Worm (Caenorhabditis elegans) whole organism, L4 larva: ENCODE measurements around the gene srw-101.
A peak's percentile ranks its signal among the peaks of the same experiment; 100 is the strongest.

Experiments
- D1046.2 ChIP-seq: fragments of 200-800 bp; sonication (Bioruptor generic); IDR thresholded peaks from 2 replicates; pipeline ENCODE4 v1.3.6; 2022; ENCODE audit warnings: missing genetic modification characterization, missing compliant biosample characterization
- F10B5.3 ChIP-seq: sonication (generic microtip); optimal IDR thresholded peaks from 2 replicates; lab custom pipeline; 2016; ENCODE audit warnings: mild to moderate bottlenecking, missing genetic modification characterization, missing compliant biosample characterization
- F44E2.7 ChIP-seq: fragments of 200-800 bp; sonication (Bioruptor generic); IDR thresholded peaks from 2 replicates; pipeline ENCODE4 v2.1.2; 2022; ENCODE audit warnings: missing genetic modification characterization, missing compliant biosample characterization
- F49E8.2 ChIP-seq: sonication (generic microtip); optimal IDR thresholded peaks from 2 replicates; lab custom pipeline; 2016; ENCODE audit warnings: missing compliant biosample characterization, mild to moderate bottlenecking, missing genetic modification characterization, borderline replicate concordance
- R02D3.7 ChIP-seq: fragments of 150-350 bp; sonication (generic microtip); optimal IDR thresholded peaks from 3 replicates; lab custom pipeline; 2014; ENCODE audit warnings: missing biosample characterization, missing genetic modification characterization
- T20F7.1 ChIP-seq: fragments of 200-800 bp; sonication (Bioruptor generic); optimal IDR thresholded peaks from 2 replicates; lab custom pipeline; 2018; ENCODE audit warnings: mild to moderate bottlenecking, missing genetic modification characterization, missing compliant biosample characterization
- T26A8.4 ChIP-seq: fragments of 200-800 bp; sonication (Bioruptor generic); IDR thresholded peaks from 2 replicates; pipeline ENCODE4 v1.3.6; 2022; ENCODE audit warnings: missing genetic modification characterization, missing compliant biosample characterization
- Y105C5A.15 ChIP-seq: fragments of 200-800 bp; sonication (Bioruptor generic); IDR thresholded peaks from 2 replicates; pipeline ENCODE4 v1.3.6; 2022; ENCODE audit warnings: missing genetic modification characterization, missing compliant biosample characterization
- ZK337.2 ChIP-seq: fragments of 200-800 bp; sonication (Bioruptor generic); IDR thresholded peaks from 2 replicates; pipeline ENCODE4 v1.3.6; 2022; ENCODE audit warnings: missing genetic modification reagents, missing genetic modification characterization, missing compliant biosample characterization
- ZK546.5 ChIP-seq, 2 experiments: sonication (generic microtip); optimal IDR thresholded peaks; 2 replicates each; lab custom pipeline; 2017; ENCODE audit warnings: missing biosample characterization in 2 of 2, missing genetic modification characterization in 2 of 2
- aha-1 ChIP-seq: fragments of 150-350 bp; peaks from one replicate; lab custom pipeline; 2014; ENCODE audit warnings: missing biosample characterization, missing genetic modification characterization
- ama-1 ChIP-seq: fragments of 150-350 bp; optimal IDR thresholded peaks from 2 replicates; lab custom pipeline; 2014; ENCODE audit warnings: inconsistent platforms, mixed read lengths
- arid-1 ChIP-seq: fragments of 200-800 bp; sonication (Bioruptor generic); conservative IDR thresholded peaks from 2 replicates; pipeline ENCODE4 v1.3.6; 2022; ENCODE audit warnings: missing genetic modification reagents, missing genetic modification characterization, missing compliant biosample characterization
- ceh-20 ChIP-seq: fragments of 200-800 bp; sonication (Bioruptor generic); IDR thresholded peaks from 2 replicates; pipeline ENCODE4 v1.3.6; 2022; ENCODE audit warnings: missing genetic modification reagents, missing genetic modification characterization, missing compliant biosample characterization
- ceh-82 ChIP-seq: sonication (generic microtip); optimal IDR thresholded peaks from 2 replicates; lab custom pipeline; 2017; ENCODE audit warnings: missing biosample characterization, missing genetic modification characterization
- daf-8 ChIP-seq: fragments of 200-800 bp; sonication (Bioruptor generic); IDR thresholded peaks from 2 replicates; pipeline ENCODE4 v1.3.6; 2022; ENCODE audit warnings: missing genetic modification characterization, missing compliant biosample characterization
- dmd-6 ChIP-seq: fragments of 200-800 bp; sonication (Bioruptor generic); IDR thresholded peaks from 2 replicates; pipeline ENCODE4 v1.3.6; 2022; ENCODE audit warnings: missing genetic modification reagents, missing genetic modification characterization, missing compliant biosample characterization
- dmd-8 ChIP-seq: fragments of 200-800 bp; sonication (Bioruptor generic); IDR thresholded peaks from 2 replicates; pipeline ENCODE4 v1.3.6; 2022; ENCODE audit warnings: missing genetic modification characterization, missing compliant biosample characterization
- dmd-9 ChIP-seq: fragments of 200-800 bp; sonication (Bioruptor generic); IDR thresholded peaks from 2 replicates; pipeline ENCODE4 v1.3.6; 2022; ENCODE audit warnings: missing genetic modification reagents, missing genetic modification characterization, missing compliant biosample characterization
- dpl-1 ChIP-seq: fragments of 150-350 bp; optimal IDR thresholded peaks from 2 replicates; lab custom pipeline; 2014; ENCODE audit warnings: missing biosample characterization, missing genetic modification reagents, missing genetic modification characterization
- duxl-1 ChIP-seq: sonication (generic microtip); optimal IDR thresholded peaks from 2 replicates; lab custom pipeline; 2016; ENCODE audit warnings: mild to moderate bottlenecking, missing genetic modification characterization, moderate library complexity, missing compliant biosample characterization; ENCODE audit not compliant: poor library complexity
- dve-1 ChIP-seq: sonication (generic microtip); optimal IDR thresholded peaks from 2 replicates; lab custom pipeline; 2017; ENCODE audit warnings: antibody characterized with exemption, mild to moderate bottlenecking, missing genetic modification characterization, missing compliant biosample characterization; ENCODE audit not compliant: insufficient read depth
- fkh-10 ChIP-seq: fragments of 150-350 bp; optimal IDR thresholded peaks from 2 replicates; lab custom pipeline; 2014; ENCODE audit warnings: missing biosample characterization, missing genetic modification reagents, missing genetic modification characterization
- hmg-1.1 ChIP-seq: fragments of 200-800 bp; sonication (Bioruptor generic); IDR thresholded peaks from 2 replicates; pipeline ENCODE4 v1.3.6; 2022; ENCODE audit warnings: missing genetic modification reagents, missing genetic modification characterization, missing compliant biosample characterization
- jun-1 ChIP-seq: fragments of 150-350 bp; optimal IDR thresholded peaks from 2 replicates; lab custom pipeline; 2014; ENCODE audit warnings: missing biosample characterization, missing genetic modification reagents, missing genetic modification characterization
- lin-1 ChIP-seq: fragments of 200-800 bp; sonication (Bioruptor generic); IDR thresholded peaks from 2 replicates; pipeline ENCODE4 v1.3.6; 2022; ENCODE audit warnings: missing genetic modification reagents, missing genetic modification characterization, missing compliant biosample characterization
- lin-15B ChIP-seq: fragments of 150-350 bp; sonication (generic microtip); optimal IDR thresholded peaks from 3 replicates; lab custom pipeline; 2014; ENCODE audit warnings: missing biosample characterization, missing genetic modification characterization
- lin-39 ChIP-seq: fragments of 150-350 bp; optimal IDR thresholded peaks from 2 replicates; lab custom pipeline; 2014; ENCODE audit warnings: missing biosample characterization, missing genetic modification reagents, missing genetic modification characterization
- mdl-1 ChIP-seq, 2 experiments: fragments of 150-350 bp in 1 of 2; sonication (generic microtip) in 1 of 2; optimal IDR thresholded peaks; 2 replicates each; lab custom pipeline; 2014 to 2017; ENCODE audit warnings: missing biosample characterization in 2 of 2, missing genetic modification characterization in 2 of 2
- mdt-29 ChIP-seq: fragments of 200-800 bp; sonication (Bioruptor generic); IDR thresholded peaks from 2 replicates; pipeline ENCODE4 v1.3.6; 2022; ENCODE audit warnings: missing genetic modification reagents, missing genetic modification characterization, missing compliant biosample characterization
- mes-2 ChIP-seq: sonication (generic microtip); optimal IDR thresholded peaks from 2 replicates; lab custom pipeline; 2016; ENCODE audit warnings: missing genotype, mild to moderate bottlenecking, missing genetic modification characterization, missing compliant biosample characterization; ENCODE audit not compliant: poor library complexity, severe bottlenecking
- nhr-11 ChIP-seq: fragments of 150-350 bp; optimal IDR thresholded peaks from 2 replicates; lab custom pipeline; 2014; ENCODE audit warnings: missing biosample characterization, missing genetic modification characterization
- nhr-111 ChIP-seq: fragments of 200-800 bp; sonication (Bioruptor generic); optimal IDR thresholded peaks from 2 replicates; lab custom pipeline; 2018; ENCODE audit warnings: mild to moderate bottlenecking, missing genetic modification characterization, missing compliant biosample characterization
- nhr-28 ChIP-seq: fragments of 150-350 bp; optimal IDR thresholded peaks from 2 replicates; lab custom pipeline; 2014; ENCODE audit warnings: missing biosample characterization, missing genetic modification characterization
- nhr-41 ChIP-seq: fragments of 200-800 bp; sonication (Bioruptor generic); IDR thresholded peaks from 2 replicates; pipeline ENCODE4 v1.3.6; 2022; ENCODE audit warnings: missing genetic modification reagents, missing genetic modification characterization, missing compliant biosample characterization
- nhr-48 ChIP-seq: sonication (generic microtip); optimal IDR thresholded peaks from 2 replicates; lab custom pipeline; 2016; ENCODE audit warnings: mild to moderate bottlenecking, missing genetic modification characterization, missing compliant biosample characterization
- nhr-77 ChIP-seq: fragments of 150-350 bp; optimal IDR thresholded peaks from 2 replicates; lab custom pipeline; 2014; ENCODE audit warnings: missing biosample characterization, missing genetic modification characterization
- pha-4 ChIP-seq, 2 experiments: fragments of 150-350 bp in 1 of 2; fragments of 200-800 bp in 1 of 2; sonication (Bioruptor generic) in 1 of 2; IDR thresholded peaks in 1 of 2; optimal IDR thresholded peaks in 1 of 2; 2 replicates each; pipeline versions ENCODE4 v1.3.6 to Lab custom; 2014 to 2022; ENCODE audit warnings: missing genetic modification characterization in 2 of 2, missing genetic modification reagents in 2 of 2, missing biosample characterization in 1 of 2, missing compliant biosample characterization in 1 of 2
- saeg-2 ChIP-seq: fragments of 200-800 bp; sonication (Bioruptor generic); IDR thresholded peaks from 2 replicates; pipeline ENCODE4 v1.3.6; 2022; ENCODE audit warnings: missing genetic modification reagents, missing genetic modification characterization, missing compliant biosample characterization
- set-16 ChIP-seq: fragments of 200-800 bp; sonication (Bioruptor generic); IDR thresholded peaks from 2 replicates; pipeline ENCODE4 v1.3.6; 2022; ENCODE audit warnings: missing genetic modification reagents, missing genetic modification characterization, missing compliant biosample characterization
- snpc-1.2 ChIP-seq: fragments of 200-800 bp; sonication (Bioruptor generic); IDR thresholded peaks from 2 replicates; pipeline ENCODE4 v1.3.6; 2022; ENCODE audit warnings: missing genetic modification reagents, missing genetic modification characterization, missing compliant biosample characterization
- spr-1 ChIP-seq: sonication (generic microtip); optimal IDR thresholded peaks from 2 replicates; lab custom pipeline; 2016; ENCODE audit warnings: mild to moderate bottlenecking, missing genetic modification characterization, missing compliant biosample characterization
- unc-130 ChIP-seq: sonication (generic microtip); optimal IDR thresholded peaks from 2 replicates; lab custom pipeline; 2016; ENCODE audit warnings: missing genetic modification reagents, missing genetic modification characterization, missing compliant biosample characterization
- zag-1 ChIP-seq: fragments of 150-350 bp; optimal IDR thresholded peaks from 2 replicates; lab custom pipeline; 2014; ENCODE audit warnings: missing biosample characterization, missing genetic modification characterization
- zfp-2 ChIP-seq: sonication (generic microtip); optimal IDR thresholded peaks from 2 replicates; lab custom pipeline; 2016; ENCODE audit warnings: mild to moderate bottlenecking, missing genetic modification characterization, missing compliant biosample characterization
- zip-2 ChIP-seq: fragments of 150-350 bp; optimal IDR thresholded peaks from 2 replicates; lab custom pipeline; 2014; ENCODE audit warnings: missing biosample characterization, missing genetic modification characterization
- ztf-11 ChIP-seq: fragments of 150-350 bp; optimal IDR thresholded peaks from 2 replicates; lab custom pipeline; 2014; ENCODE audit warnings: missing biosample characterization, missing genetic modification characterization

srw-101 gene

DNA sequence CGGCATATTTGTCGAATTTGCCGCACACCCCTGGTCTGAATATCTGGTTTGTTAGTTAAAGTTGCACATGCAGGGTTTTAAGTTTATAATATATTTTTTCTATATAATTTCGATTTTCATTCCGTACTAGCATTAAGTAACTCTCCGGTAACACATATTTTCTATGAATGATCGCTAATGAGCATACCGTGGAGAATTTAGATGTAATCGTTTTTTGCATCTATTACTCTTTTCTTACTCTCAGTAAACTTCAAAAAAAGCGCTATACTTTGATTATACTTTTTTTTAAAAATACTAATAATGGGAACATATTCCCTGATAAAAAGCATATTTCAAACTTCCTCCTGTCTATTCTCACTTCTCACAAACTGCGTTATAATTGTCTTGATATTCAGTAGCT lies 12.5 kb downstream of the srw-101 start, which contains the start of gene str-160:
TSS of gene str-160 (plus strand) at position 301 of the 400 bp plus-strand sequence.
- TF ChIP-seq aha-1 (tag; lab: Kevin White, UChicago) (no peak), hmg-1.1 (GFP tag; lab: Robert Waterston, UW) (no peak), ZK337.2 (GFP tag; lab: Robert Waterston, UW) (no peak), F10B5.3 (no peak), lin-39 (tag; lab: Kevin White, UChicago) (no peak), dmd-9 (GFP tag; lab: Robert Waterston, UW) (no peak), nhr-41 (GFP tag; lab: Robert Waterston, UW) (no peak), D1046.2 (no peak), duxl-1 (tag; lab: Kevin White, UChicago) (no peak), snpc-1.2 (no peak), lin-1 (GFP tag; lab: Robert Waterston, UW) (no peak), Y105C5A.15 (GFP tag; lab: Robert Waterston, UW) (no peak), nhr-77 (tag; lab: Kevin White, UChicago) (no peak), ama-1 (lab: Kevin White, UChicago) (no peak), dmd-8 (no peak)

DNA sequence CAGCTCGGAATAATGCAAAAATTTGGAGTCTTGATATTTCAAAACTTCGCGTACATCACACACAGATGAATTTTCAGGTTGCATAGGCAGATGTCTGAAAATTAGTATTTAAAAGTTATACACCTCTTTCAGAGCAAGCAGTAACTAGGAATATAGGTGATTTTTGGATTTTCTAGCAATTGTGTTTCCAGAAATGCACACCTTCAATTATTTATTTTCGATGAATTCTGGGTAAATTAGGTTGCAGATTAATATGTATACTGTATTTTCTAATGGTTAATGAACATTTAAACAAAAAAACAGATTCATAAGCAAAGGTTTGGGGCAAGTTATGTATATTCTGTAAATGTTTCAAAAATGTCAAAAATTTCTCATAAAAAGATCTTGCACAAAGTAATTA lies 19.0 kb downstream of the srw-101 start, which contains the start of gene srab-25:
TSS of gene srab-25 (minus strand) at position 101 of the 400 bp plus-strand sequence.
- TF ChIP-seq arid-1 (GFP tag; lab: Robert Waterston, UW) = no peak
- TF ChIP-seq ceh-20 = no peak
- no peak for TF ChIP-seq snpc-1.2
- no peak for TF ChIP-seq R02D3.7
- no peak for TF ChIP-seq saeg-2 (GFP tag; lab: Robert Waterston, UW)
- no peak for TF ChIP-seq zag-1
- no peak for TF ChIP-seq fkh-10 (GFP tag; lab: Kevin White, UChicago)
- no peak for TF ChIP-seq mdt-29 (GFP tag; lab: Robert Waterston, UW)
- TF ChIP-seq D1046.2 = no peak
- no peak for TF ChIP-seq ceh-82 (tag; lab: Kevin White, UChicago)
- TF ChIP-seq nhr-111 (GFP tag; lab: Kevin White, UChicago) = no peak
- no peak for TF ChIP-seq set-16
- TF ChIP-seq unc-130 = no peak
- TF ChIP-seq F44E2.7 (GFP tag; lab: Robert Waterston, UW) = no peak
- TF ChIP-seq lin-15B (tag; lab: Kevin White, UChicago) = no peak
- TF ChIP-seq hmg-1.1 (GFP tag; lab: Robert Waterston, UW) = no peak
- no peak for TF ChIP-seq dmd-6
- TF ChIP-seq nhr-28 (tag; lab: Kevin White, UChicago) = no peak
- no peak for TF ChIP-seq daf-8
- no peak for TF ChIP-seq zfp-2 (tag; lab: Kevin White, UChicago)

DNA sequence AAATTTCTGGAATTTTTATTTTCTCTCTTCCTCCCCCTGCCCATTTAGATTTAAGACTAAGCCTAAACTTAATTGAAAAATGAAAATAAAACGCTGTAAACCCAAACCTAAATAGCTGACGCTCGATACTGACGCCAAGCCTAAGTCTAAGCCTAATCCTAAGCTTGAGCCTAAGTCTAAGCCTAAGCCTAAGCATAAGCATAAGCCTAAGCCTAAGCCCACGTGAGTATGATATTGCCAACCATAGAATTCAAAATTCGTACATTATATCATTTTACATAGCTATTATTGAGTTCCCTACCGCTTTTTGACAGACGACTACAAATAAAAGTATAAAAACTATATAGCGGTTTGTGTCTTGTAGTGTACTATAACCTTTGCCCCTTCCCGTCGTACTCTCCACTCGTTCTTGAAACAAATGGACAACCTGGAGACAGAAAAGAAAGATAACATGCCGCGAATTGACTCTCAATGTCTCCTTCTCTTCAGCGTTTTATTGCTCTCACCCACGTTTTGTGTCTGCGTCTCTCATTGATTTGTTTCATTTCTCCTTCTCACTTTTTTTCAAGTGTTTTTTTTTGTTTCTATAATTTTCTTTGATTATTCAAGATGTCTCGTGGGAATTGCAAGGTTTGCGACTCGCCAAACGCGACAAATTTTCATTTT lies 21.3 kb downstream of the srw-101 start, which contains the start of gene nhr-256:
TSS of gene nhr-256 (plus strand) at position 567 of the 666 bp plus-strand sequence.
- no peak for TF ChIP-seq ztf-11 (tag; lab: Kevin White, UChicago)
- peak; percentile 87 for TF ChIP-seq nhr-77 (tag; lab: Kevin White, UChicago)
- peak; percentile 21 for TF ChIP-seq nhr-11 (tag; lab: Kevin White, UChicago)
- 0 out of 2 replicates have a peak, but pooled peaks have one; percentile 49 for TF ChIP-seq ceh-20
- TF ChIP-seq mes-2 (tag; lab: Kevin White, UChicago) = no peak
- peak in 1 of 2 experiments; percentile 81 for TF ChIP-seq mdl-1 (tag; optimal IDR thresholded peaks at IDR 0.05; lab: Kevin White, UChicago)
- TF ChIP-seq hmg-1.1 (GFP tag; lab: Robert Waterston, UW) = peak; percentile 70
- no peak for TF ChIP-seq F49E8.2 (tag; lab: Kevin White, UChicago)
- TF ChIP-seq dpl-1 (GFP tag; lab: Kevin White, UChicago) = peak; percentile 44
- TF ChIP-seq arid-1 (GFP tag; lab: Robert Waterston, UW) = no peak
- no peak for TF ChIP-seq daf-8
- peak; percentile 61; the same call in 1 of the 2 replicates for TF ChIP-seq pha-4 (GFP tag; IDR thresholded peaks at IDR 0.05; lab: Robert Waterston, UW)
- TF ChIP-seq pha-4 (tag; optimal IDR thresholded peaks at IDR 0.05; lab: Kevin White, UChicago) = peak; percentile 78
- TF ChIP-seq dmd-6 = peak; percentile 90
- peak; percentile 5 for TF ChIP-seq spr-1 (tag; lab: Kevin White, UChicago)
- no peak for TF ChIP-seq T26A8.4 (GFP tag; lab: Robert Waterston, UW)
- TF ChIP-seq jun-1 = peak; percentile 5
- peak; percentile 59 for TF ChIP-seq T20F7.1 (GFP tag; lab: Kevin White, UChicago)
- TF ChIP-seq zip-2 (tag; lab: Kevin White, UChicago) = no peak
- no peak for TF ChIP-seq ZK546.5 (tag; optimal IDR thresholded peaks at IDR 0.05; lab: Kevin White, UChicago)
- TF ChIP-seq mdt-29 (GFP tag; lab: Robert Waterston, UW) = no peak
- TF ChIP-seq nhr-48 (tag; lab: Kevin White, UChicago) = peak; percentile 86
- peak; percentile 94 for TF ChIP-seq dve-1
